Worm (Caenorhabditis elegans): Measurements from ENCODE around the gene C36B7.2.

ce11 chrX:7096349-7096748, 9.9 kb upstream of the C36B7.2 start, which contains the start of gene C36B7.5:
- TF ChIP-seq W03F9.2 (tag; optimal IDR thresholded peaks at IDR 0.05) (no peak), him-1 (tag; optimal IDR thresholded peaks at IDR 0.05) (no peak), dao-5 (tag; optimal IDR thresholded peaks at IDR 0.05) (no peak)
